Worm (Caenorhabditis elegans) whole organism, L2 larva: ENCODE measurements around the gene pisy-1.

Experiments
- C34F6.9 ChIP-seq: fragments of 150-350 bp; optimal IDR thresholded peaks from 2 replicates; lab custom pipeline; 2014; ENCODE audit warnings: missing biosample characterization, missing genetic modification characterization
- F13H6.1 ChIP-seq: sonication (generic microtip); optimal IDR thresholded peaks from 2 replicates; lab custom pipeline; 2016; ENCODE audit warnings: missing genetic modification characterization, missing compliant biosample characterization
- R02D3.7 ChIP-seq: fragments of 150-350 bp; optimal IDR thresholded peaks from 2 replicates; lab custom pipeline; 2014; ENCODE audit warnings: missing biosample characterization, missing genetic modification characterization
- Y55F3AM.14 ChIP-seq: fragments of 200-800 bp; sonication (Bioruptor generic); optimal IDR thresholded peaks from 2 replicates; lab custom pipeline; 2018; ENCODE audit warnings: mild to moderate bottlenecking, missing genetic modification characterization, missing compliant biosample characterization
- alr-1 ChIP-seq: fragments of 150-350 bp; optimal IDR thresholded peaks from 2 replicates; lab custom pipeline; 2014; ENCODE audit warnings: missing biosample characterization, missing genetic modification characterization
- aly-2 ChIP-seq: fragments of 150-350 bp; optimal IDR thresholded peaks from 2 replicates; lab custom pipeline; 2014; ENCODE audit warnings: missing biosample characterization, missing genetic modification characterization
- ama-1 ChIP-seq: fragments of 150-350 bp; optimal IDR thresholded peaks from 2 replicates; lab custom pipeline; 2018; ENCODE audit warnings: inconsistent platforms
- blmp-1 ChIP-seq: sonication (generic microtip); optimal IDR thresholded peaks from 2 replicates; lab custom pipeline; 2017; ENCODE audit warnings: missing genetic modification characterization, mild to moderate bottlenecking, missing compliant biosample characterization, antibody characterized with exemption, moderate library complexity; ENCODE audit not compliant: insufficient read depth
- ceh-16 ChIP-seq: fragments of 150-350 bp; optimal IDR thresholded peaks from 2 replicates; lab custom pipeline; 2014; ENCODE audit warnings: missing biosample characterization, missing genetic modification characterization
- ceh-82 ChIP-seq: fragments of 150-350 bp; optimal IDR thresholded peaks from 2 replicates; lab custom pipeline; 2014; ENCODE audit warnings: missing biosample characterization, missing genetic modification characterization
- crh-2 ChIP-seq: sonication (generic microtip); optimal IDR thresholded peaks from 2 replicates; lab custom pipeline; 2017; ENCODE audit warnings: missing biosample characterization, missing genetic modification characterization
- dmd-4 ChIP-seq: sonication (generic microtip); optimal IDR thresholded peaks from 2 replicates; lab custom pipeline; 2017; ENCODE audit warnings: missing biosample characterization, missing genetic modification characterization
- egl-27 ChIP-seq: sonication (generic microtip); optimal IDR thresholded peaks from 3 replicates; lab custom pipeline; 2017; ENCODE audit warnings: missing biosample characterization, missing genetic modification reagents, missing genetic modification characterization
- elt-1 ChIP-seq: fragments of 150-350 bp; optimal IDR thresholded peaks from 2 replicates; lab custom pipeline; 2014; ENCODE audit warnings: missing biosample characterization, missing genetic modification characterization
- elt-3 ChIP-seq: sonication (generic microtip); optimal IDR thresholded peaks from 2 replicates; lab custom pipeline; 2017; ENCODE audit warnings: missing biosample characterization, missing genetic modification characterization
- fos-1 ChIP-seq: fragments of 150-350 bp; optimal IDR thresholded peaks from 2 replicates; lab custom pipeline; 2014; ENCODE audit warnings: missing biosample characterization, missing genetic modification characterization
- gmeb-1 ChIP-seq: fragments of 150-350 bp; optimal IDR thresholded peaks from 2 replicates; lab custom pipeline; 2014; ENCODE audit warnings: missing biosample characterization, missing genetic modification characterization
- lin-11 ChIP-seq: fragments of 150-350 bp; sonication (generic microtip); optimal IDR thresholded peaks from 2 replicates; lab custom pipeline; 2014; ENCODE audit warnings: missing biosample characterization, missing genetic modification characterization, inconsistent platforms, mixed read lengths
- lin-13 ChIP-seq: fragments of 150-350 bp; optimal IDR thresholded peaks from 2 replicates; lab custom pipeline; 2014; ENCODE audit warnings: missing biosample characterization, missing genetic modification reagents, missing genetic modification characterization
- lin-39 ChIP-seq: fragments of 150-350 bp; optimal IDR thresholded peaks from 2 replicates; lab custom pipeline; 2014; ENCODE audit warnings: missing biosample characterization, missing genetic modification reagents, missing genetic modification characterization
- lsy-2 ChIP-seq, 2 experiments: fragments of 150-350 bp in 1 of 2; sonication (generic microtip) in 1 of 2; optimal IDR thresholded peaks; 2 replicates each; lab custom pipeline; 2014 to 2017; ENCODE audit warnings: missing biosample characterization in 2 of 2, missing genetic modification characterization in 2 of 2
- mab-5 ChIP-seq: fragments of 150-350 bp; optimal IDR thresholded peaks from 2 replicates; lab custom pipeline; 2014; ENCODE audit warnings: missing biosample characterization, missing genetic modification characterization
- mbf-1 ChIP-seq: sonication (generic microtip); optimal IDR thresholded peaks from 2 replicates; lab custom pipeline; 2017; ENCODE audit warnings: missing biosample characterization, missing genetic modification characterization
- mdl-1 ChIP-seq, 2 experiments: fragments of 150-350 bp in 1 of 2; sonication (generic microtip) in 1 of 2; optimal IDR thresholded peaks; 2 replicates each; lab custom pipeline; 2017; ENCODE audit warnings: missing biosample characterization in 2 of 2, missing genetic modification characterization in 2 of 2
- nhr-10 ChIP-seq: sonication (generic microtip); optimal IDR thresholded peaks from 2 replicates; lab custom pipeline; 2017; ENCODE audit warnings: missing biosample characterization, missing genetic modification characterization
- nhr-11 ChIP-seq: fragments of 150-350 bp; optimal IDR thresholded peaks from 2 replicates; lab custom pipeline; 2014; ENCODE audit warnings: missing biosample characterization, missing genetic modification characterization
- nhr-12 ChIP-seq: fragments of 150-350 bp; optimal IDR thresholded peaks from 2 replicates; lab custom pipeline; 2014; ENCODE audit warnings: missing biosample characterization, missing genetic modification characterization
- nhr-129 ChIP-seq: fragments of 150-350 bp; optimal IDR thresholded peaks from 2 replicates; lab custom pipeline; 2014; ENCODE audit warnings: missing biosample characterization, missing genetic modification characterization
- nhr-21 ChIP-seq: fragments of 150-350 bp; optimal IDR thresholded peaks from 2 replicates; lab custom pipeline; 2014; ENCODE audit warnings: missing biosample characterization, missing genetic modification characterization
- nhr-23 ChIP-seq: fragments of 150-350 bp; optimal IDR thresholded peaks from 2 replicates; lab custom pipeline; 2014; ENCODE audit warnings: missing biosample characterization, missing genetic modification reagents, missing genetic modification characterization
- nhr-237 ChIP-seq: fragments of 150-350 bp; optimal IDR thresholded peaks from 2 replicates; lab custom pipeline; 2014; ENCODE audit warnings: missing biosample characterization, missing genetic modification characterization
- nhr-25 ChIP-seq: fragments of 150-350 bp; sonication (generic microtip); optimal IDR thresholded peaks from 3 replicates; lab custom pipeline; 2014; ENCODE audit warnings: missing biosample characterization, missing genetic modification characterization
- nhr-6 ChIP-seq: fragments of 150-350 bp; optimal IDR thresholded peaks from 2 replicates; lab custom pipeline; 2014; ENCODE audit warnings: missing biosample characterization, missing genetic modification characterization
- nhr-77 ChIP-seq: fragments of 150-350 bp; optimal IDR thresholded peaks from 2 replicates; lab custom pipeline; 2014; ENCODE audit warnings: missing biosample characterization, missing genetic modification characterization
- peb-1 ChIP-seq: fragments of 150-350 bp; optimal IDR thresholded peaks from 2 replicates; lab custom pipeline; 2014; ENCODE audit warnings: missing biosample characterization, missing genetic modification characterization
- sem-4 ChIP-seq: fragments of 150-350 bp; optimal IDR thresholded peaks from 2 replicates; lab custom pipeline; 2014; ENCODE audit warnings: missing biosample characterization, missing genetic modification reagents, missing genetic modification characterization
- skn-1 ChIP-seq: sonication (generic microtip); optimal IDR thresholded peaks from 2 replicates; lab custom pipeline; 2017; ENCODE audit warnings: missing biosample characterization, missing genetic modification characterization
- sma-3 ChIP-seq: sonication (generic microtip); optimal IDR thresholded peaks from 2 replicates; lab custom pipeline; 2016; ENCODE audit warnings: missing genetic modification reagents, missing genetic modification characterization, missing compliant biosample characterization
- snpc-4 ChIP-seq: fragments of 150-350 bp; optimal IDR thresholded peaks from 2 replicates; lab custom pipeline; 2014; ENCODE audit warnings: missing biosample characterization, missing genetic modification characterization
- unc-39 ChIP-seq: fragments of 150-350 bp; optimal IDR thresholded peaks from 2 replicates; lab custom pipeline; 2014; ENCODE audit warnings: missing biosample characterization, missing genetic modification characterization
- unc-55 ChIP-seq: fragments of 150-350 bp; sonication (generic microtip); optimal IDR thresholded peaks from 3 replicates; lab custom pipeline; 2014; ENCODE audit warnings: missing biosample characterization, missing genetic modification reagents, missing genetic modification characterization
- unc-62 ChIP-seq: fragments of 150-350 bp; optimal IDR thresholded peaks from 2 replicates; lab custom pipeline; 2014; ENCODE audit warnings: missing biosample characterization, missing genetic modification reagents, missing genetic modification characterization
- zag-1 ChIP-seq: fragments of 150-350 bp; optimal IDR thresholded peaks from 2 replicates; lab custom pipeline; 2014; ENCODE audit warnings: missing biosample characterization, missing genetic modification characterization
- ztf-1 ChIP-seq: fragments of 200-800 bp; sonication (Bioruptor generic); conservative IDR thresholded peaks from 2 replicates; pipeline ENCODE4 v1.3.6; 2022; ENCODE audit warnings: missing genetic modification characterization, missing compliant biosample characterization
- ztf-11 ChIP-seq: sonication (generic microtip); optimal IDR thresholded peaks from 2 replicates; lab custom pipeline; 2017; ENCODE audit warnings: missing biosample characterization, missing genetic modification characterization
- ztf-4 ChIP-seq: fragments of 150-350 bp; optimal IDR thresholded peaks from 2 replicates; lab custom pipeline; 2014; ENCODE audit warnings: missing biosample characterization, missing genetic modification characterization

Gene pisy-1

DNA sequence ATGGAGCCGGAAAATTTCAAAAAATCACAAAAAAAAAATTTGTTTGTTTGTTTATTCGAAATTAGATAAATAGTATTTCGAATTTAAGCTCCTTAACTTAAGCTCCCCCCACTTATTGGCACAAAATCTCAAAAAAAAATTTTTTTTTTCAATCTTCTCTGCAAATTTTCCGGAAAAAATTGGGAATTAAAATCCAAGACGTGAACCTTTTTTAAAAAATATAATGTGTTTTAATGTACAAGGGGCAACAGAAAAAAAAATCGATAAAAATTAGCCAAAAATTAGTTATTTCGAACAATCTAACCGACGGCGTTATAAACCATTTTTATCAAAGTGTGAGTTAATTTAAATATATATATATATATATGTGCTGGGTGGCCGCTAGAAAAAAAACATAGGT, 36.3 kb upstream of the pisy-1 start, which contains the start of gene Y46G5A.14:
Gene Y46G5A.14, plus strand, starts transcription at position 301 of the 400 bp plus-strand sequence.
- TF ChIP-seq alr-1 (no peak), ceh-82 (tag; lab: Kevin White, UChicago) (no peak), unc-39 (tag; lab: Kevin White, UChicago) (no peak), ceh-16 (no peak), Y55F3AM.14 (GFP tag; lab: Kevin White, UChicago) (no peak), R02D3.7 (tag; lab: Kevin White, UChicago) (no peak), fos-1 (tag; lab: Kevin White, UChicago) (no peak), lin-13 (GFP tag; lab: Kevin White, UChicago) (no peak), crh-2 (tag; lab: Kevin White, UChicago) (no peak), mbf-1 (tag; lab: Kevin White, UChicago) (no peak), ztf-4 (tag; lab: Kevin White, UChicago) (no peak), egl-27 (tag; lab: Kevin White, UChicago) (no peak), sem-4 (no peak)

DNA sequence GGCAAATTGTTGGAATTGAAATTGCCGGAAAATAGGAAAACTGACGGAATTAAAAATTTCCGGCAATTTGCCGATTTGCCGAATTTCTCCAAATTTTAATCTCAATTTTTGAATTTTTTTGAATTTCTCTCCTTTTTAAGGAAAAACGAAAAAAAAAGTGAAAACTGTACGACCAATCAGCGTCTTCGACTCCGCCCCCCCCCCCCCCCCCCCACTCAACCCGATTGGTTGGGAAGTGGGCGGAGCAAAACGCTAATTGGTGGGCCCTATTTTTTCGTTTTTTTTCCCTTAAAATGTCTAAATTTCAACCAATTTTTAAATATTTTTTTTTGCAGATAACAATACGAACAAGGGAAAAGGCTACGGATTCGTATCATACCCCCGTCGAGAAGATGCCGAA, 31.8 kb upstream of the pisy-1 start:
- no peak for TF ChIP-seq dmd-4
- TF ChIP-seq elt-3 (tag; lab: Kevin White, UChicago) = no peak
- no peak for TF ChIP-seq mdl-1 (tag; optimal IDR thresholded peaks at IDR 0.05; lab: Kevin White, UChicago)
- TF ChIP-seq nhr-10 = no peak
- TF ChIP-seq nhr-25 (tag; lab: Kevin White, UChicago) = no peak
- TF ChIP-seq nhr-21 (tag; lab: Kevin White, UChicago) = no peak
- TF ChIP-seq lsy-2 (tag; optimal IDR thresholded peaks at IDR 0.05; lab: Kevin White, UChicago) = no peak
- TF ChIP-seq peb-1 (tag; lab: Kevin White, UChicago) = no peak
- no peak for TF ChIP-seq skn-1 (tag; lab: Kevin White, UChicago)
- no peak for TF ChIP-seq ama-1 (lab: Kevin White, UChicago)
- no peak for TF ChIP-seq nhr-129 (tag; lab: Kevin White, UChicago)
- TF ChIP-seq sma-3 (GFP tag; lab: Kevin White, UChicago) = no peak
- no peak for TF ChIP-seq lin-39 (tag; lab: Kevin White, UChicago)
- no peak for TF ChIP-seq alr-1
- no peak for TF ChIP-seq nhr-237 (tag; lab: Kevin White, UChicago)
- TF ChIP-seq C34F6.9 = no peak
- TF ChIP-seq egl-27 (tag; lab: Kevin White, UChicago) = no peak
- TF ChIP-seq, all 48 proteins: peak for 0

DNA sequence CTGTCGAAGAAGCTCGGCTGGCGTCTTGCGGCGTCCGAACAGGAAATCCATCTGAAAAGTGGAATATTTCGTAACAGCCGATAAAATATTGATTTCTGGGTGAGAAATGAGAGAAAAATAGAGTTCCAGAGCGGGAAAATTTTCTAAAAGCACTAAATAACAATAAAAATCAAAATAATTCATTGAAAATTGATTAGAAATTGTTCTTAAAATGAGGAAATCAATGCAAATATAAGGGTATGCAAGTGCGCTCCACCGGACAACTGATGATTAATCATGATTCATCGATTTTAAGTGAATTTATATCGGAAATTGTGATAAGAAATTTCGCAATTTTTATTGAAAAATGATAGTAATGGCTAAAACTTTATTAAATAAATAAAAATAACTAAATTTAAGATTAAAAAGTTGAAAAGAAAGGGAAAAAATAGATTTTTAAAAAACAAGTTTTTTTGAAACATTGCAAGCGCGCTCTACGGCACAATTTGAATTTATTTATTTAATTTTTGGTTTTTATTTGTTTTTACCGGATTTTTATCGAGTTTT, 30.1 kb upstream of the pisy-1 start, which contains the start of the genes vps-2 and tiar-2:
Gene vps-2, minus strand, starts transcription at position 51 of the 546 bp plus-strand sequence.
Gene tiar-2, plus strand, starts transcription at position 520 of the 546 bp plus-strand sequence.
- TF ChIP-seq alr-1 (no peak), R02D3.7 (tag; lab: Kevin White, UChicago) (no peak), mbf-1 (tag; lab: Kevin White, UChicago) (no peak), unc-62 (GFP tag; lab: Kevin White, UChicago) (no peak), nhr-12 (tag; lab: Kevin White, UChicago) (no peak), ceh-16 (no peak), blmp-1 (tag; lab: Kevin White, UChicago) (no peak), lin-13 (GFP tag; lab: Kevin White, UChicago) (peak; percentile 69), gmeb-1 (tag; lab: Kevin White, UChicago) (peak; percentile 74), peb-1 (tag; lab: Kevin White, UChicago) (no peak), snpc-4 (tag; lab: Kevin White, UChicago) (peak; percentile 22), skn-1 (tag; lab: Kevin White, UChicago) (peak; percentile 70), crh-2 (tag; lab: Kevin White, UChicago) (peak; percentile 63), nhr-23 (tag; lab: Kevin White, UChicago) (no peak), aly-2 (tag; lab: Kevin White, UChicago) (no peak), dmd-4 (no peak), ztf-11 (tag; lab: Kevin White, UChicago) (no peak), nhr-11 (no peak), C34F6.9 (peak; percentile 94), nhr-6 (peak; percentile 2), nhr-237 (tag; lab: Kevin White, UChicago) (no peak), unc-39 (tag; lab: Kevin White, UChicago) (no peak), nhr-10 (no peak), nhr-21 (tag; lab: Kevin White, UChicago) (peak; percentile 34), F13H6.1 (tag; lab: Kevin White, UChicago) (peak; percentile 18), nhr-129 (tag; lab: Kevin White, UChicago) (peak; percentile 20), ztf-1 (GFP tag; lab: Robert Waterston, UW) (no peak), sem-4 (peak; percentile 20), elt-3 (tag; lab: Kevin White, UChicago) (no peak), lin-39 (tag; lab: Kevin White, UChicago) (no peak), fos-1 (tag; lab: Kevin White, UChicago) (peak; percentile 100), zag-1 (tag; lab: Kevin White, UChicago) (no peak), Y55F3AM.14 (GFP tag; lab: Kevin White, UChicago) (no peak), nhr-25 (tag; lab: Kevin White, UChicago) (peak; percentile 55), ceh-82 (tag; lab: Kevin White, UChicago) (no peak), ztf-4 (tag; lab: Kevin White, UChicago) (no peak), lsy-2 (tag; optimal IDR thresholded peaks at IDR 0.05; lab: Kevin White, UChicago) (peak in 1 of 2 experiments; percentile 87), mab-5 (tag; lab: Kevin White, UChicago) (peak; percentile 36), nhr-77 (tag; lab: Kevin White, UChicago) (no peak), ama-1 (lab: Kevin White, UChicago) (no peak), lin-11 (tag; lab: Kevin White, UChicago) (no peak), egl-27 (tag; lab: Kevin White, UChicago) (no peak), unc-55 (GFP tag; lab: Kevin White, UChicago) (peak; percentile 79), elt-1 (no peak)
